Worm (Caenorhabditis elegans) whole organism, L1 larva: ENCODE data around the gene Y32H12A.8.

Source experiments
- Y116A8C.19 ChIP-seq: sonication (generic microtip); optimal IDR thresholded peaks from 2 replicates; lab custom pipeline; 2016; ENCODE audit warnings: missing compliant biosample characterization, missing genetic modification characterization, borderline replicate concordance
- aha-1 ChIP-seq: fragments of 150-350 bp; optimal IDR thresholded peaks from 2 replicates; lab custom pipeline; 2014; ENCODE audit warnings: missing biosample characterization, missing genetic modification characterization
- aly-2 ChIP-seq: fragments of 150-350 bp; optimal IDR thresholded peaks from 2 replicates; lab custom pipeline; 2014; ENCODE audit warnings: missing biosample characterization, missing genetic modification characterization
- blmp-1 ChIP-seq: fragments of 150-350 bp; optimal IDR thresholded peaks from 2 replicates; lab custom pipeline; 2014; ENCODE audit warnings: missing biosample characterization, missing genetic modification characterization
- ceh-8 ChIP-seq: fragments of 200-800 bp; sonication (Bioruptor generic); optimal IDR thresholded peaks from 2 replicates; lab custom pipeline; 2018; ENCODE audit warnings: mild to moderate bottlenecking, missing genetic modification characterization, moderate library complexity, missing compliant biosample characterization
- ceh-82 ChIP-seq, 3 experiments: fragments of 150-350 bp in 1 of 3; sonication (generic microtip) in 2 of 3; optimal IDR thresholded peaks; 2 replicates each; lab custom pipeline; 2014 to 2017; ENCODE audit warnings: missing biosample characterization in 3 of 3, missing genetic modification characterization in 3 of 3
- ceh-88 ChIP-seq: fragments of 200-800 bp; sonication (Bioruptor generic); IDR thresholded peaks from 2 replicates; pipeline ENCODE4 v1.3.6; 2022; ENCODE audit warnings: missing genetic modification characterization, missing compliant biosample characterization
- ceh-90 ChIP-seq: sonication (generic microtip); optimal IDR thresholded peaks from 2 replicates; lab custom pipeline; 2016; ENCODE audit warnings: missing genetic modification characterization, missing compliant biosample characterization
- dpl-1 ChIP-seq, 3 experiments: fragments of 150-350 bp in 2 of 3; sonication (generic microtip) in 1 of 3; optimal IDR thresholded peaks; 2 replicates each; lab custom pipeline; 2014 to 2017; ENCODE audit warnings: missing biosample characterization in 3 of 3, missing genetic modification characterization in 3 of 3, missing genetic modification reagents in 3 of 3
- dsc-1 ChIP-seq: sonication (generic microtip); optimal IDR thresholded peaks from 2 replicates; lab custom pipeline; 2016; ENCODE audit warnings: mild to moderate bottlenecking, missing genetic modification characterization, missing compliant biosample characterization
- efl-1 ChIP-seq, 4 experiments: fragments of 150-350 bp; optimal IDR thresholded peaks in 3 of 4; peaks in 1 of 4; 1 replicate in 1 of 4; 2 replicates in 3 of 4; lab custom pipeline; 2014; ENCODE audit warnings: missing biosample characterization in 2 of 4, missing genetic modification characterization in 2 of 4, missing genetic modification reagents in 2 of 4
- elt-2 ChIP-seq: sonication (generic microtip); optimal IDR thresholded peaks from 2 replicates; lab custom pipeline; 2016; ENCODE audit warnings: missing genetic modification characterization, mild to moderate bottlenecking, inconsistent platforms, missing compliant biosample characterization, missing genetic modification reagents
- elt-3 ChIP-seq, 6 experiments: fragments of 150-350 bp in 1 of 6; sonication (generic microtip); optimal IDR thresholded peaks; 2 replicates each; lab custom pipeline; 2017 to 2018; ENCODE audit warnings: missing biosample characterization in 6 of 6, missing genetic modification characterization in 6 of 6, inconsistent platforms in 1 of 6
- fkh-4 ChIP-seq: sonication (generic microtip); optimal IDR thresholded peaks from 2 replicates; lab custom pipeline; 2016; ENCODE audit warnings: missing compliant biosample characterization, missing genetic modification characterization, borderline replicate concordance
- fos-1 ChIP-seq: fragments of 150-350 bp; optimal IDR thresholded peaks from 2 replicates; lab custom pipeline; 2014; ENCODE audit warnings: missing biosample characterization, missing genetic modification characterization
- hpl-2 ChIP-seq: fragments of 150-350 bp; optimal IDR thresholded peaks from 2 replicates; lab custom pipeline; 2014; ENCODE audit warnings: missing biosample characterization, missing genetic modification reagents, missing genetic modification characterization
- jun-1 ChIP-seq: fragments of 150-350 bp; optimal IDR thresholded peaks from 2 replicates; lab custom pipeline; 2014; ENCODE audit warnings: missing biosample characterization, missing genetic modification reagents, missing genetic modification characterization
- lin-14 ChIP-seq: fragments of 200-800 bp; sonication (Bioruptor generic); optimal IDR thresholded peaks from 2 replicates; lab custom pipeline; 2018; ENCODE audit warnings: mild to moderate bottlenecking, missing genetic modification characterization, moderate library complexity, missing compliant biosample characterization
- lin-35 ChIP-seq, 2 experiments: fragments of 150-350 bp; optimal IDR thresholded peaks; 2 replicates each; lab custom pipeline; 2014; ENCODE audit warnings: missing biosample characterization in 2 of 2, missing genetic modification characterization in 2 of 2, missing genetic modification reagents in 2 of 2
- lin-39 ChIP-seq: fragments of 150-350 bp; optimal IDR thresholded peaks from 2 replicates; lab custom pipeline; 2014; ENCODE audit warnings: missing biosample characterization, missing genetic modification reagents, missing genetic modification characterization
- lir-3 ChIP-seq: sonication (generic microtip); optimal IDR thresholded peaks from 2 replicates; lab custom pipeline; 2016; ENCODE audit warnings: mild to moderate bottlenecking, missing genetic modification characterization, moderate library complexity, missing compliant biosample characterization; ENCODE audit not compliant: poor library complexity
- lsy-2 ChIP-seq, 2 experiments: fragments of 150-350 bp; optimal IDR thresholded peaks; 2 replicates each; lab custom pipeline; 2014; ENCODE audit warnings: missing biosample characterization in 2 of 2, missing genetic modification characterization in 2 of 2
- mdl-1 ChIP-seq, 2 experiments: fragments of 150-350 bp; optimal IDR thresholded peaks; 2 replicates each; lab custom pipeline; 2014 to 2017; ENCODE audit warnings: missing biosample characterization in 2 of 2, missing genetic modification characterization in 2 of 2, inconsistent platforms in 1 of 2
- nhr-19 ChIP-seq: fragments of 200-800 bp; sonication (Bioruptor generic); conservative IDR thresholded peaks from 2 replicates; pipeline ENCODE4 v1.3.6; 2022; ENCODE audit warnings: missing genetic modification characterization, missing compliant biosample characterization
- nhr-20 ChIP-seq: sonication (generic microtip); optimal IDR thresholded peaks from 2 replicates; lab custom pipeline; 2016; ENCODE audit warnings: mild to moderate bottlenecking, missing genetic modification characterization, missing compliant biosample characterization
- nhr-47 ChIP-seq: sonication (generic microtip); optimal IDR thresholded peaks from 2 replicates; lab custom pipeline; 2016; ENCODE audit warnings: mild to moderate bottlenecking, missing genetic modification characterization, moderate library complexity, missing compliant biosample characterization
- nhr-71 ChIP-seq: sonication (generic microtip); optimal IDR thresholded peaks from 2 replicates; lab custom pipeline; 2016; ENCODE audit warnings: mild to moderate bottlenecking, missing genetic modification characterization, moderate library complexity, missing compliant biosample characterization
- nhr-76 ChIP-seq: sonication (generic microtip); optimal IDR thresholded peaks from 2 replicates; lab custom pipeline; 2017; ENCODE audit warnings: missing biosample characterization, missing genetic modification characterization
- nhr-77 ChIP-seq: fragments of 150-350 bp; optimal IDR thresholded peaks from 2 replicates; lab custom pipeline; 2014; ENCODE audit warnings: missing biosample characterization, missing genetic modification characterization
- nhr-85 ChIP-seq: sonication (generic microtip); peaks from one replicate; lab custom pipeline; 2016; ENCODE audit warnings: missing genetic modification characterization, inconsistent platforms, missing compliant biosample characterization
- nhr-90 ChIP-seq: sonication (generic microtip); optimal IDR thresholded peaks from 2 replicates; lab custom pipeline; 2016; ENCODE audit warnings: mild to moderate bottlenecking, missing genetic modification characterization, missing compliant biosample characterization; ENCODE audit not compliant: poor library complexity
- pax-3 ChIP-seq: fragments of 200-800 bp; sonication (Bioruptor generic); optimal IDR thresholded peaks from 2 replicates; lab custom pipeline; 2018; ENCODE audit warnings: mild to moderate bottlenecking, missing genetic modification characterization, moderate library complexity, missing compliant biosample characterization
- rnt-1 ChIP-seq: sonication (generic microtip); optimal IDR thresholded peaks from 2 replicates; lab custom pipeline; 2016; ENCODE audit warnings: mild to moderate bottlenecking, missing genetic modification characterization, moderate library complexity, missing compliant biosample characterization
- snpc-4 ChIP-seq: fragments of 150-350 bp; optimal IDR thresholded peaks from 2 replicates; lab custom pipeline; 2014; ENCODE audit warnings: missing biosample characterization, missing genetic modification characterization
- snu-23 ChIP-seq: sonication (generic microtip); optimal IDR thresholded peaks from 2 replicates; lab custom pipeline; 2016; ENCODE audit warnings: missing genetic modification characterization, missing compliant biosample characterization
- swsn-7 ChIP-seq: sonication (generic microtip); optimal IDR thresholded peaks from 2 replicates; lab custom pipeline; 2016; ENCODE audit warnings: missing genetic modification characterization, missing compliant biosample characterization
- unc-30 ChIP-seq: sonication (generic microtip); optimal IDR thresholded peaks from 2 replicates; lab custom pipeline; 2017; ENCODE audit warnings: missing biosample characterization, missing genetic modification characterization
- unc-86 ChIP-seq: sonication (generic microtip); optimal IDR thresholded peaks from 2 replicates; lab custom pipeline; 2016; ENCODE audit warnings: missing genetic modification characterization, missing compliant biosample characterization
- vab-15 ChIP-seq: sonication (generic microtip); optimal IDR thresholded peaks from 2 replicates; lab custom pipeline; 2017; ENCODE audit warnings: missing genotype, mild to moderate bottlenecking, missing genetic modification characterization, missing compliant biosample characterization
- ztf-4 ChIP-seq: fragments of 150-350 bp; optimal IDR thresholded peaks from 2 replicates; lab custom pipeline; 2014; ENCODE audit warnings: missing biosample characterization, missing genetic modification characterization

Y32H12A.8 gene

DNA sequence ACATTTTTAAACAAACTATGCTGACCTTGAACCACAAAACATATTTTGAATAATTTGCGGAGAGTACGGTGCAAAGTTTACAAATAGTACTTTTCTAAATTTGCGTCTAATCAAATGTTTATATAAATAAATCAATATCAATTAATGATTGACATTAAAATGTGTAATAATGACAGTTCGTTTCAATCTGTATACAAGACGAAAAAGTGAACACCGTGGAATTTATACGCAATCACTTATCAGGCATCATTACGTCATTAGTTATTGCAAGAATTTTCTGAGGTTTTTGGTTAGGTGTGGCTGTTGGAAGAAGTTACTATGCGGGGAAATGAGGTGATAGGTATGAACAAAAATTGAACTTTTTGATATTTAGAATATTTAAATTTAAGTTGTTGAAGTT is 21.3 kb upstream of the Y32H12A.8 start:
- TF ChIP-seq nhr-85 (tag; lab: Kevin White, UChicago) (no peak), hpl-2 (no peak), ceh-88 (GFP tag; lab: Robert Waterston, UW) (no peak), ceh-82 (tag; optimal IDR thresholded peaks at IDR 0.05; lab: Kevin White, UChicago) (no peak), ceh-90 (tag; lab: Kevin White, UChicago) (no peak), ztf-4 (tag; lab: Kevin White, UChicago) (no peak), dpl-1 (GFP tag; optimal IDR thresholded peaks at IDR 0.05; lab: Kevin White, UChicago) (no peak), lin-39 (tag; lab: Kevin White, UChicago) (no peak), ceh-8 (GFP tag; lab: Kevin White, UChicago) (no peak), swsn-7 (no peak)

DNA sequence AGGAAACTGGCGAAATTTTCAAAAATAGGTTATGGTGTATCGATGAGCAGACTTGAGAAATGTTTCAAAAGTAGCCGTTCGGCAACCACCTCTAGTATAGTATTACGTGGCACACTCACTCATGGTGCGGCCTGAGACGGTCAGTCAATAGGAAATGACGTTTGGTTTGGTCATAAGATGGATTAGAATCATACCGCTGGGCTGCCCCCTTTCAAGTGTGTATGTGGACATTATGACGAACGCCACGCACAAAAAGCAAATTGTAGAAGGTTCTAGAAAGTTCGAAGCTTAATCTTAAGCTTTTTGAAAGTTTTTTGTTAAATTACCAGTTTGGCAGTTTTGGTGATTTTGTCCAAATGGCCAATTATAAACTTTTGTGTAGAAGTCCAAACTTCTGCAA is 18.5 kb upstream of the Y32H12A.8 start:
- TF ChIP-seq Y116A8C.19 (tag; lab: Kevin White, UChicago) (no peak), blmp-1 (tag; lab: Kevin White, UChicago) (peak; percentile 36), fos-1 (no peak), lsy-2 (tag; optimal IDR thresholded peaks at IDR 0.05; lab: Kevin White, UChicago) (no peak), lin-14 (GFP tag; lab: Kevin White, UChicago) (peak; percentile 8)
- TF ChIP-seq, all 84 proteins: peak for 2

DNA sequence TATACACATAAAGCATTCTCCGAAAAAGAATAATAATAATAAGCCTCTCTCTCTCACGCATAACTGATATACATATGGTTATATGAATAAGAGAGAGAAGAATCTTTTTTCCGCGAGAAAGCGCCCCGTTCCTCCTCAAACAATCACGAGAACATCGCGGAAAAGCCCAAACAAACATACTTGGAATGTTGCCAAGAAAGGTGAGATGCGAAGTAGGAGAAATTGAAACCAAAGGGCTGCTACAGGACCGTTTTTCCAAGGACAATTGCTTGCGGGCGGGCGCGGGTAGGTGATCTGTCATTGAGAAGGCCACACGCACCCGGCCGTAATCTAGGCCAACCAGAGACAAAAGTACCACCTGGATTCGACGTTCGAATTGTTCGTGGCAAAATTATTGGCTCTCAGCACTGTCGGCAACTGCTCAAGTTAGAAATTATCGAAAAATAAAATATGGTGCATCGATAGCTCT is 17.9 kb upstream of the Y32H12A.8 start, which contains the start of gene dnj-24:
Gene dnj-24 (minus strand): TSS at position 419 of the 469 bp plus-strand sequence.
- TF ChIP-seq lsy-2 (tag; optimal IDR thresholded peaks at IDR 0.05; lab: Kevin White, UChicago) (no peak), nhr-71 (tag; lab: Kevin White, UChicago) (peak; percentile 7), blmp-1 (tag; lab: Kevin White, UChicago) (peak; percentile 80), vab-15 (tag; lab: Kevin White, UChicago) (no peak), efl-1 (optimal IDR thresholded peaks at IDR 0.05; lab: Kevin White, UChicago) (no peak), efl-1 (GFP tag; optimal IDR thresholded peaks at IDR 0.05 in 1 of 2; lab: Kevin White, UChicago) (peak in 1 of 2 experiments; percentile 48), lin-14 (GFP tag; lab: Kevin White, UChicago) (peak; percentile 37), nhr-85 (tag; lab: Kevin White, UChicago) (peak; percentile 79)

DNA sequence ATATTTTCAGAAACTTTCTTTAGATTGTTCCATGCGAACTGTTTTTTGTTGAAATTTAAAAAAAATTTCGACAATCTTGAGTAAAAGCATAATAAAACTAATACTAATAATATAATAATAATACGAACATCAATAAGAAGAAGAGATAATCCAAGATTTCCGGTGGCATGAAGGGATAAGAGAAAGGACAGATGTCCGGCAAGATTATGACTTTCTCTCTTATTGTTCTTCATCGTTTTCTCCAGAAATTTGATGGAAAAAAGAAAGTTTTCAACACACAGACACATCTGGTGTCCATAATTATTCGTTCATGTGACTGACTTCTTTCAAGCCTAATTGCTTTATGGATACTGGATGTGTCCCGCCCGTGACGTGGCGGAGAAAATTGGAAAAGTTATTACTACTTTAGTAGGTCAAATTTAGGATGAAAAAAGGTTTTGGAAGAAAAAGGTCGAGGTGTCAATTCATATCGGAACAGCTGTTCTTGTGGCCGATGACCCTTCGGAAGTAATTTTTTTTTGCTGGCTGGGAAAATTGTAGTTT is 16.8 kb upstream of the Y32H12A.8 start:
- peak; percentile 59 for TF ChIP-seq fkh-4
- no peak for TF ChIP-seq nhr-76 (tag; lab: Kevin White, UChicago)
- no peak for TF ChIP-seq ceh-82 (tag; optimal IDR thresholded peaks at IDR 0.05; lab: Kevin White, UChicago)
- no peak for TF ChIP-seq nhr-77
- TF ChIP-seq nhr-85 (tag; lab: Kevin White, UChicago): peak; percentile 9
- no peak for TF ChIP-seq lir-3
- TF ChIP-seq blmp-1 (tag; lab: Kevin White, UChicago): peak; percentile 91
- no peak for TF ChIP-seq vab-15 (tag; lab: Kevin White, UChicago)
- TF ChIP-seq ceh-88 (GFP tag; lab: Robert Waterston, UW): no peak
- TF ChIP-seq nhr-47: no peak
- peak; percentile 87 for TF ChIP-seq dsc-1 (tag; lab: Kevin White, UChicago)

DNA sequence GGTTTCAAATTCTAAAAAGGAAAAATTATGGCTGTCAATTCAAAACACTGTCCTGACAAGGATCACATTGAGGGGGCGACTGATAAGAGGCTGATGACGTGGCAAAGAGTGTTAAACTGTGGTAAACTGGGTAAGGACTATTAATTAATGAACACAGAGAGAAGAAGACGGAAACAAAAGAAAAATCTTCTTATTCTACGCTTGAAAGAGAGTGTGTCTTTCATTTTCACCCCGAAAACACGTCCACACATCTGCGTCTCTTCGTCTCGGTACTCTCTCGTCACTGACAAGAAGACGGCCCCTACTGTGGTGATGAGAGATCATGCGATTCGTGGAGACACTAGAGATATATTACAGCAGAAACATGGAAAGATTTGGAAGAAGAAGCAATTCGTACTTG is 15.6 kb upstream of the Y32H12A.8 start:
- peak; percentile 93 for TF ChIP-seq blmp-1 (tag; lab: Kevin White, UChicago)
- TF ChIP-seq aly-2: no peak
- TF ChIP-seq lin-35 (GFP tag; optimal IDR thresholded peaks at IDR 0.05; lab: Kevin White, UChicago): peak in 1 of 2 experiments; percentile 21
- TF ChIP-seq snpc-4 (tag; lab: Kevin White, UChicago): no peak
- TF ChIP-seq unc-30 (tag; lab: Kevin White, UChicago): no peak
- TF ChIP-seq nhr-20 (tag; lab: Kevin White, UChicago): peak; percentile 22
- peak; percentile 10 for TF ChIP-seq nhr-90 (tag; lab: Kevin White, UChicago)
- peak; percentile 70 for TF ChIP-seq rnt-1
- no peak for TF ChIP-seq jun-1
- TF ChIP-seq snu-23 (GFP tag; lab: Kevin White, UChicago): peak; percentile 51
- TF ChIP-seq elt-2 (tag; lab: Kevin White, UChicago): peak; percentile 11
- TF ChIP-seq efl-1 (optimal IDR thresholded peaks at IDR 0.05; lab: Kevin White, UChicago): peak in 1 of 2 experiments; percentile 16
- TF ChIP-seq efl-1 (GFP tag; optimal IDR thresholded peaks at IDR 0.05 in 1 of 2; lab: Kevin White, UChicago): no peak
- TF ChIP-seq pax-3 (tag; lab: Kevin White, UChicago): no peak
- peak in 2 of 6 experiments; percentile 10 to 33 for TF ChIP-seq elt-3 (tag; optimal IDR thresholded peaks at IDR 0.05; lab: Kevin White, UChicago)
- peak in 1 of 2 experiments; percentile 36 for TF ChIP-seq lsy-2 (tag; optimal IDR thresholded peaks at IDR 0.05; lab: Kevin White, UChicago)
- TF ChIP-seq aha-1 (tag; lab: Kevin White, UChicago): no peak
- TF ChIP-seq nhr-71 (tag; lab: Kevin White, UChicago): peak; percentile 59
- peak in 1 of 3 experiments; percentile 4 for TF ChIP-seq dpl-1 (GFP tag; optimal IDR thresholded peaks at IDR 0.05; lab: Kevin White, UChicago)
- peak; percentile 73 for TF ChIP-seq lin-14 (GFP tag; lab: Kevin White, UChicago)
- TF ChIP-seq nhr-19: 0 out of 2 replicates have a peak, but pooled peaks have one; percentile 13
- peak in 1 of 2 experiments; percentile 40 for TF ChIP-seq mdl-1 (tag; optimal IDR thresholded peaks at IDR 0.05; lab: Kevin White, UChicago)
- peak; percentile 36 for TF ChIP-seq dsc-1 (tag; lab: Kevin White, UChicago)
- no peak for TF ChIP-seq unc-86
